Worm (Caenorhabditis elegans): ENCODE measurements around the gene nit-1.

Gene nit-1

DNA sequence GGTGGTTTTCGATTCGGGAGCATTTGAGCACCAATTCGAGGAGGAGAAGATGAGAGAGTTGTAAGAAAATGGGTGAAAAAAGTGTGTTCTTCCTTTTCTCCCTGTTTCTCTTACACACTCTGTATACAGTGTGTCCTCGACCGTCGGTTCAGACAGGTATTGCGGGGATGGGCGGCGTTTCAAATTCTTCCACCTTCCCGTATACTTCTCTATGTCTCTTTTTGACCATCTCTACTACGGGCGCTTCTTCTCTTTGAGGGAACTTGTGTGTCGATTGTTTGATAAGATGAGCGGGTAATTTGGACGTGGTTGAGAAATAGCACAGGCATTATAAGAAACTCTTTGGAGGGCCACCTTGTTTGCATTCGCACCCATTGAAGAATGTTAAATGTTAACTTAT lies 34.4 kb upstream of the nit-1 start (continued):
- TF ChIP-seq nhr-25 (tag; optimal IDR thresholded peaks at IDR 0.05; ENCODE audit: borderline replicate concordance, insufficient read depth): no peak
- no peak for TF ChIP-seq nhr-237 (tag; optimal IDR thresholded peaks at IDR 0.05)
- TF ChIP-seq nhr-77 (tag; optimal IDR thresholded peaks at IDR 0.05): peak; percentile 78
- TF ChIP-seq hif-1 (tag; optimal IDR thresholded peaks at IDR 0.05): no peak
- TF ChIP-seq dpl-1 (GFP tag; optimal IDR thresholded peaks at IDR 0.05): peak; percentile 42
- TF ChIP-seq tag-97 (GFP tag; IDR thresholded peaks at IDR 0.05): no peak
- peak; percentile 33 for TF ChIP-seq mep-1 (tag; optimal IDR thresholded peaks at IDR 0.05)
- no peak for TF ChIP-seq hmg-1.1 (GFP tag; IDR thresholded peaks at IDR 0.05)
- TF ChIP-seq lsy-2 (tag; optimal IDR thresholded peaks at IDR 0.05): peak in 1 of 2 experiments; percentile 37
- no peak for TF ChIP-seq snpc-4 (tag; optimal IDR thresholded peaks at IDR 0.05)
- TF ChIP-seq dve-1 (tag; optimal IDR thresholded peaks at IDR 0.05; ENCODE audit: insufficient read depth): peak; percentile 62
- no peak for TF ChIP-seq ZK337.2 (GFP tag; IDR thresholded peaks at IDR 0.05)

DNA sequence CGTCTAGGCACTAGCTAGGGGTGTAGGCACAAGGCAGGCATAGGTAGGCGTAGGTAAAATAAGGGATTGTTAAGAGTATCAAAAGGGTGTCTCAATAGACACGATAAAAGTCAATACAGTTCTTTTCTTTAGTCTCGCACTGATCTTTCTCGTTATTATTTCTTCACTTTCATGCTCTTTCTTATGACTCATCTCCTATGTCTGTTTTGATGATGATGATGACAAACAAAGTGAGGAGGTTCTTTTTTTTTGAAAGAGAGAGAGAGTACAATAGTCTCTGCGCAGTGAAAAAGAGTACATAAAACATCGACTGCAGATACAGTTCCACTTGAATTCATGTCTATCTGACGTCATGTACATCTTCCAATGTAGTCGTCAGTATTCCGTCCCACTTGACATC lies 32.1 kb upstream of the nit-1 start:
- TF ChIP-seq nhr-237 (tag; optimal IDR thresholded peaks at IDR 0.05) (no peak), ztf-11 (tag; optimal IDR thresholded peaks at IDR 0.05) (no peak), F37D6.2 (tag; optimal IDR thresholded peaks at IDR 0.05) (no peak), pha-4 (GFP tag; IDR thresholded peaks at IDR 0.05) (no peak), pha-4 (tag; optimal IDR thresholded peaks at IDR 0.05) (peak; percentile 33), dve-1 (tag; optimal IDR thresholded peaks at IDR 0.05; ENCODE audit: insufficient read depth) (peak; percentile 15), nhr-6 (tag; optimal IDR thresholded peaks at IDR 0.05) (peak; percentile 32), T20F7.1 (GFP tag; optimal IDR thresholded peaks at IDR 0.05) (no peak), aha-1 (tag) (peak; percentile 77), unc-39 (tag; optimal IDR thresholded peaks at IDR 0.05) (no peak)

DNA sequence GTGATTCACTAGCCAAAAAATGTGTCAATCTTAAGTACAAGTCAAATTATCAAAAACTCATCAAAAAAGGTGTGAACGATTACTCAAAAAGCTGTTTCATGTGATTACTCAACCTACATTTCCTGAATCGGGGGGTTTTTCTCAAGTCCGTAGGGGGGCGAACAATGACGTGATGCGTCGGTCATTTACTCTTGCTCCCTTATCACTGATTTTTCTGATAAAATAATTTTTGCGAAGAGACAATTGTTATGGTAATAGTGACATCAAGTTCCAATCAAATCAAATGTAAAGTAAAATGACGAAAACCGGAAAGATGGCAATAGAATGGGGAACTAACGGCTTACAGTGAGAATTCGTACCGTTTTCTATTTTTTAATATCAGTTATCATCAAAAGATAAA lies 28.0 kb upstream of the nit-1 start:
- peak; percentile 51 for TF ChIP-seq pqm-1 (tag; optimal IDR thresholded peaks at IDR 0.05)
- TF ChIP-seq fos-1 (tag; optimal IDR thresholded peaks at IDR 0.05): no peak
- TF ChIP-seq zfp-2 (tag; optimal IDR thresholded peaks at IDR 0.05): no peak
- no peak for TF ChIP-seq lsy-2 (tag; optimal IDR thresholded peaks at IDR 0.05)
- TF ChIP-seq zfp-3 (GFP tag; conservative IDR thresholded peaks at IDR 0.05): no peak
- TF ChIP-seq php-3 (GFP tag; IDR thresholded peaks at IDR 0.05): no peak
- no peak for TF ChIP-seq lin-15B (tag; optimal IDR thresholded peaks at IDR 0.05)
- peak; percentile 69 for TF ChIP-seq aha-1 (tag)
- TF ChIP-seq dmd-6 (GFP tag; IDR thresholded peaks at IDR 0.05): peak; percentile 29; the same call in 1 of the 2 replicates
- TF ChIP-seq nhr-11 (tag; optimal IDR thresholded peaks at IDR 0.05): no peak
- TF ChIP-seq spr-3 (GFP tag; optimal IDR thresholded peaks at IDR 0.05): no peak
- no peak for TF ChIP-seq ceh-20 (GFP tag; IDR thresholded peaks at IDR 0.05)
- TF ChIP-seq ztf-11 (tag; optimal IDR thresholded peaks at IDR 0.05): no peak
- TF ChIP-seq skn-1 (tag; optimal IDR thresholded peaks at IDR 0.05): no peak
- TF ChIP-seq F49E8.2 (tag; optimal IDR thresholded peaks at IDR 0.05; ENCODE audit: borderline replicate concordance): no peak
- TF ChIP-seq ceh-32 (tag; optimal IDR thresholded peaks at IDR 0.05; ENCODE audit: poor library complexity): no peak
- no peak for TF ChIP-seq Y48G9A.11 (GFP tag; IDR thresholded peaks at IDR 0.05)
- TF ChIP-seq lin-39 (tag; optimal IDR thresholded peaks at IDR 0.05): no peak
- TF ChIP-seq nhr-28 (tag; optimal IDR thresholded peaks at IDR 0.05): peak; percentile 62
- no peak for TF ChIP-seq egl-43 (GFP tag; IDR thresholded peaks at IDR 0.05)
- TF ChIP-seq Y5F2A.4 (GFP tag; optimal IDR thresholded peaks at IDR 0.05): no peak
- peak; percentile 36 for TF ChIP-seq nhr-77 (tag; optimal IDR thresholded peaks at IDR 0.05)
- TF ChIP-seq cey-2 (tag; optimal IDR thresholded peaks at IDR 0.05; ENCODE audit: borderline replicate concordance, insufficient read depth): no peak
- no peak for TF ChIP-seq zip-11 (GFP tag; IDR thresholded peaks at IDR 0.05)
- no peak for TF ChIP-seq daf-16 (GFP tag; optimal IDR thresholded peaks at IDR 0.05)
- TF ChIP-seq daf-16 (tag; optimal IDR thresholded peaks at IDR 0.05): peak; percentile 22
